Fruit fly (Drosophila melanogaster) whole organism, wandering third instar larva: ENCODE measurements around the gene pigeon.

ENCODE experiments used
- Abd-B ChIP-seq: fragments of >200 bp; optimal IDR thresholded peaks from 2 replicates; lab custom pipeline; 2017; ENCODE audit warnings: missing biosample characterization, missing genetic modification characterization
- CG32264 ChIP-seq: fragments of 200-800 bp; sonication (Bioruptor generic); optimal IDR thresholded peaks from 2 replicates; lab custom pipeline; 2016; ENCODE audit warnings: missing biosample characterization, missing genetic modification characterization
- CG9705 ChIP-seq: fragments of 200-800 bp; sonication (Bioruptor generic); optimal IDR thresholded peaks from 2 replicates; lab custom pipeline; 2018; ENCODE audit warnings: missing biosample characterization, mild to moderate bottlenecking, missing genetic modification characterization
- CrebA ChIP-seq: fragments of 200-800 bp; sonication (Bioruptor generic); optimal IDR thresholded peaks from 2 replicates; lab custom pipeline; 2016; ENCODE audit warnings: missing biosample characterization, mild to moderate bottlenecking, missing genetic modification characterization, borderline replicate concordance
- Dfd ChIP-seq: fragments of >200 bp; optimal IDR thresholded peaks from 2 replicates; lab custom pipeline; 2017; ENCODE audit warnings: missing biosample characterization, missing genetic modification characterization
- HLH106 ChIP-seq: fragments of 200-800 bp; optimal IDR thresholded peaks from 3 replicates; lab custom pipeline; 2019; ENCODE audit warnings: missing biosample characterization, mild to moderate bottlenecking, missing genetic modification characterization, moderate library complexity
- Hnf4 ChIP-seq: fragments of 200-800 bp; sonication (Bioruptor generic); optimal IDR thresholded peaks from 2 replicates; lab custom pipeline; 2016; ENCODE audit warnings: missing biosample characterization, mild to moderate bottlenecking, missing genetic modification characterization
- N ChIP-seq: fragments of >200 bp; optimal IDR thresholded peaks from 2 replicates; lab custom pipeline; 2018; ENCODE audit warnings: missing biosample characterization, missing external identifiers, missing genetic modification characterization
- OdsH ChIP-seq: fragments of 200-800 bp; sonication (Bioruptor generic); optimal IDR thresholded peaks from 2 replicates; lab custom pipeline; 2016; ENCODE audit warnings: missing biosample characterization, mild to moderate bottlenecking, missing genetic modification characterization
- Sp1 ChIP-seq: fragments of 200-800 bp; sonication (Bioruptor generic); optimal IDR thresholded peaks from 3 replicates; lab custom pipeline; 2019; ENCODE audit warnings: missing biosample characterization, mild to moderate bottlenecking, missing genetic modification characterization, moderate library complexity
- Vsx2 ChIP-seq: fragments of 200-300, 225-300 bp; sonication (Bioruptor generic); optimal IDR thresholded peaks from 2 replicates; lab custom pipeline; 2018; ENCODE audit warnings: missing biosample characterization, missing genetic modification characterization; ENCODE audit not compliant: partially characterized antibody
- br ChIP-seq: fragments of 200-800 bp; sonication (Bioruptor generic); optimal IDR thresholded peaks from 2 replicates; lab custom pipeline; 2016; ENCODE audit warnings: missing biosample characterization, missing genetic modification characterization
- brk ChIP-seq: fragments of 200-800 bp; sonication (Bioruptor generic); optimal IDR thresholded peaks from 2 replicates; lab custom pipeline; 2016; ENCODE audit warnings: missing biosample characterization, mild to moderate bottlenecking, missing genetic modification characterization
- dl ChIP-seq, 2 experiments: fragments of 175-275, 200-275 bp in 1 of 2; fragments of 200-275 bp in 1 of 2; sonication (Bioruptor generic); optimal IDR thresholded peaks; lab custom pipeline; 2018; ENCODE audit warnings: mild to moderate bottlenecking in 2 of 2, missing biosample characterization in 2 of 2, missing genetic modification characterization in 2 of 2, moderate library complexity in 2 of 2; ENCODE audit not compliant: partially characterized antibody in 2 of 2, insufficient read depth in 1 of 2
- dmrt93B ChIP-seq: fragments of 200-800 bp; sonication (Bioruptor generic); optimal IDR thresholded peaks from 2 replicates; lab custom pipeline; 2018; ENCODE audit warnings: missing biosample characterization, mild to moderate bottlenecking, missing genetic modification characterization
- ey ChIP-seq: fragments of 200-800 bp; sonication (Bioruptor generic); optimal IDR thresholded peaks from 2 replicates; lab custom pipeline; 2016; ENCODE audit warnings: missing biosample characterization, missing genetic modification characterization
- foxo ChIP-seq, 2 experiments: fragments of 200-800 bp; sonication (Bioruptor generic); optimal IDR thresholded peaks; 2 replicates in 1 of 2; 3 replicates in 1 of 2; lab custom pipeline; 2016 to 2017; ENCODE audit warnings: missing biosample characterization in 2 of 2, missing genetic modification characterization in 2 of 2
- fru ChIP-seq: fragments of 200-800 bp; sonication (Bioruptor generic); optimal IDR thresholded peaks from 3 replicates; lab custom pipeline; 2016; ENCODE audit warnings: missing biosample characterization, mild to moderate bottlenecking, missing genetic modification characterization
- h ChIP-seq: fragments of 200-800 bp; sonication (Bioruptor generic); optimal IDR thresholded peaks from 3 replicates; lab custom pipeline; 2016; ENCODE audit warnings: missing biosample characterization, mild to moderate bottlenecking, missing genetic modification characterization
- jim ChIP-seq: fragments of 175-275, 200-325 bp; sonication (Bioruptor generic); optimal IDR thresholded peaks from 2 replicates; lab custom pipeline; 2016; ENCODE audit warnings: missing biosample characterization, mild to moderate bottlenecking, missing genetic modification characterization
- lola ChIP-seq: fragments of >200 bp; optimal IDR thresholded peaks from 2 replicates; lab custom pipeline; 2017; ENCODE audit warnings: missing biosample characterization, missing genetic modification characterization
- pan ChIP-seq: fragments of >200 bp; optimal IDR thresholded peaks from 2 replicates; lab custom pipeline; 2017
- psq ChIP-seq: fragments of 200-800 bp; sonication (Bioruptor generic); optimal IDR thresholded peaks from 3 replicates; lab custom pipeline; 2017; ENCODE audit warnings: missing biosample characterization, mild to moderate bottlenecking, missing genetic modification characterization, moderate library complexity
- rgr ChIP-seq: fragments of 200-800 bp; sonication (Bioruptor generic); optimal IDR thresholded peaks from 3 replicates; lab custom pipeline; 2016; ENCODE audit warnings: missing biosample characterization, mild to moderate bottlenecking, missing genetic modification characterization
- sv ChIP-seq: fragments of 200-800 bp; sonication (Bioruptor generic); optimal IDR thresholded peaks from 3 replicates; lab custom pipeline; 2016; ENCODE audit warnings: missing biosample characterization, missing genetic modification characterization
- tai ChIP-seq: sonication (Bioruptor generic); optimal IDR thresholded peaks from 2 replicates; lab custom pipeline; 2016; ENCODE audit warnings: missing biosample characterization, missing genetic modification characterization
- usp ChIP-seq: fragments of >200 bp; optimal IDR thresholded peaks from 2 replicates; lab custom pipeline; 2017; ENCODE audit warnings: missing biosample characterization, missing genetic modification characterization
- woc ChIP-seq: sonication (Bioruptor generic); optimal IDR thresholded peaks from 2 replicates; lab custom pipeline; 2016; ENCODE audit warnings: missing biosample characterization, mild to moderate bottlenecking, missing genetic modification characterization

pigeon gene

DNA sequence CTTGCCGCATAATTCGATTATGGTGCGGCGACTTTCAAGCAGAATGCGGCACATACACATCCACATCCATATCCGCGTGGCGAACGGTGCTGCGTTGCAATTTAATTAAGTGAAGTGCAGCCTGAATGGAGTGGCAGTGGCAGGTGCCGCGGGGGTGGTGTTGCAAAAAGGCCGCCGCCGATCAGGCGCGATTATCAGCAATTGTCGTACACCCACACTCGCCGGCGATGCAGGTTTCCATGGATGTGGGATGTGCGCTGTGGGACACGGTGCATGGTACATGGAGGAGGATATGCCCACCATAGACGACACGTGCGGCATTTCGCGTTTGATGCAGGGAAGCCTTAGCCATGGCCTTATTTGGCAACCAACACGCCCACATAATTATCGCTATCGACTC, 41.8 kb downstream of the pigeon start:
- no peak for TF ChIP-seq woc (GFP tag; lab: Kevin White, UChicago)
- TF ChIP-seq brk (GFP tag; lab: Kevin White, UChicago): no peak

DNA sequence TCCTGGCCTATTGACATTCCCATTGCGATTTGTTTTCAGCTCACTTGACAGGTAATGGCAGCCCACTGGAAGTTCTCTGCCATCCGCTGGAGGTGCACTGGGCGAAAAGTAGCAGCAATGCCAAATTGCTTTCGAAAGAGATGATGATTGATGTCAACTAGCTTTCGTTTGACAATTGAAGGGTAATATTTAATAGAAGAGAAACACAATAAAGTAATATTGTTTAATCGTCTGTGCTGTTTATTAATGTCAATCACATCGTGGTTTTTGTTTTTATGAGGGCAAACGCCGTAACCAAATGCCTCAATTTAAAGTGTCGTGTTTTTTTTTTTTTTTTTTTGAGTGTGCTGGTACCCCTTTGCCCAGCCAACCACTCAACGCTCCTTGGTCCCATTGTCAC, 43.2 kb downstream of the pigeon start:
- peak; percentile 6 for TF ChIP-seq HLH106 (tag; lab: Kevin White, UChicago)
- no peak for TF ChIP-seq Sp1
- peak in 1 of 2 experiments; percentile 22 for TF ChIP-seq foxo (GFP tag; optimal IDR thresholded peaks at IDR 0.05; lab: Kevin White, UChicago)
- peak; percentile 25 for TF ChIP-seq fru (GFP tag; lab: Kevin White, UChicago)
- no peak for TF ChIP-seq N (GFP tag; lab: Kevin White, UChicago)
- peak; percentile 36 for TF ChIP-seq ey (GFP tag; lab: Kevin White, UChicago)
- TF ChIP-seq sv: no peak
- no peak for TF ChIP-seq usp (GFP tag; lab: Kevin White, UChicago)
- TF ChIP-seq Hnf4 (GFP tag; lab: Kevin White, UChicago): no peak
- TF ChIP-seq psq (GFP tag; lab: Kevin White, UChicago): peak; percentile 22
- peak; percentile 20 for TF ChIP-seq br
- peak; percentile 17 for TF ChIP-seq OdsH
- peak; percentile 15 for TF ChIP-seq h (GFP tag; lab: Kevin White, UChicago)
- no peak for TF ChIP-seq Vsx2 (GFP tag; lab: Kevin White, UChicago)
- no peak for TF ChIP-seq CG32264 (GFP tag; lab: Kevin White, UChicago)

DNA sequence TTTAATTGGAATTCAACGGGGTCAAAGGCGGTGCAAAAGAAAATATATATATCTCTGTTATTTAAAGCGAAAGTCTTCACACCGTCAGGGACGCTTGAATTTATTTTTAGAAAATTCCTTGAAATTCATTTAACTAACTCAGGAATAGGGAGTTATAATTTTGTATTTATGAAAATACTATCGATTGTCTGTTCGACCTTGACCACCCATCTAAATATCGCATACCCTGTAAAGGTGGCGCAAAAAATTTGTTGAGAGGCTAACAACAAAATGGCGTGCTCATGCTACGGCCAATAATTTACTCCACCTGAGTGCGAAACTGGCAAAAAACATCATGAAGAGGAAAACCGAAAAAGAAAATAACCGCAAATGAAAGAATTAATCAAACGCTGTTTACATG, 44.7 kb downstream of the pigeon start:
- TF ChIP-seq h (GFP tag; lab: Kevin White, UChicago) (peak; percentile 32), dl (GFP tag; optimal IDR thresholded peaks at IDR 0.05; lab: Kevin White, UChicago; ENCODE audit: insufficient read depth in 1 of 2, partially characterized antibody in 2 of 2) (no peak), foxo (GFP tag; optimal IDR thresholded peaks at IDR 0.05; lab: Kevin White, UChicago) (peak in 1 of 2 experiments; percentile 8), CG9705 (GFP tag; lab: Kevin White, UChicago) (no peak), OdsH (peak; percentile 23), ey (GFP tag; lab: Kevin White, UChicago) (peak; percentile 13), woc (GFP tag; lab: Kevin White, UChicago) (peak; percentile 40), Vsx2 (GFP tag; lab: Kevin White, UChicago) (no peak), HLH106 (tag; lab: Kevin White, UChicago) (peak; percentile 19), fru (GFP tag; lab: Kevin White, UChicago) (peak; percentile 15), psq (GFP tag; lab: Kevin White, UChicago) (peak; percentile 16)

DNA sequence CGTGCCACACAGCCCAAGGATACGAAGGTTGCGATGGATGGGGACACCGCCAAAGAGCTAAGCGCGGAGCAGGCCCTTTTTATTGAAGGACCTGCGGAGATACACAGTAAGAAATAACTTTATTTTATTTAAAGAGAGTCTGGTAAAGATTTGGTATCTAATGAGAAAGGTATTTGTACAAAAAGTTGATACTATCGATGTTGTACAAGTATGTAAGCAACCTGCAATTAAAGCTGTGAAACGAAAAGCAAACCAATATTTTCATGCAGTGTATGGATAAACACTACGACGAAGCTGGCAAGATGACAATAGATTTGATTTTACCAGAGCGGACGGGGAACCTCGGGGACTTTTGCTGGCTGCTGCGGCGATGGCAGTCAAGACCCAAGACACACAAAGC, 47.5 kb downstream of the pigeon start:
- TF ChIP-seq foxo (GFP tag; optimal IDR thresholded peaks at IDR 0.05; lab: Kevin White, UChicago): peak in 1 of 2 experiments; percentile 3
- TF ChIP-seq ey (GFP tag; lab: Kevin White, UChicago): no peak

DNA sequence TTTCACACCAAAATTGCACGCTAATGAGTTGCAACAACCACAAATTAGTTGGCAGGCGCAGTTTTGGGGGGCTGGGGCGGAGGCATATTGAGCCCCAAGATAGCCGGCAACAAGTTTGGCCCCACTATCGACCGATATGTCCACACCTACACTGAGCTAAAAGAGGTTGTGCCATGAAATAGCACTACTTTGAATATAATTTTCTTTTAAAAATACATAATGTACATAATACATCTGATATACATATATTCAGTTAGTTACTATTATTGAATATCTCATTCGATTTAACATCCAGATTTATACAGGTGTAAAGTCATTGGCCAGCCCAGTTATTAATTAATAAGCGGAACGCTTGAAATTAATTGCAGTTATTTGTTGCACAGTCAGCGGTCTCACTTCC, 49.3 kb downstream of the pigeon start:
- no peak for TF ChIP-seq Sp1
- TF ChIP-seq foxo (GFP tag; optimal IDR thresholded peaks at IDR 0.05; lab: Kevin White, UChicago): no peak
- TF ChIP-seq rgr (GFP tag; lab: Kevin White, UChicago): no peak
- no peak for TF ChIP-seq OdsH
- no peak for TF ChIP-seq woc (GFP tag; lab: Kevin White, UChicago)
- no peak for TF ChIP-seq jim
- no peak for TF ChIP-seq sv
- TF ChIP-seq dmrt93B: no peak
- no peak for TF ChIP-seq HLH106 (tag; lab: Kevin White, UChicago)
- TF ChIP-seq CrebA (GFP tag; lab: Kevin White, UChicago): no peak
- TF ChIP-seq CG32264 (GFP tag; lab: Kevin White, UChicago): no peak

DNA sequence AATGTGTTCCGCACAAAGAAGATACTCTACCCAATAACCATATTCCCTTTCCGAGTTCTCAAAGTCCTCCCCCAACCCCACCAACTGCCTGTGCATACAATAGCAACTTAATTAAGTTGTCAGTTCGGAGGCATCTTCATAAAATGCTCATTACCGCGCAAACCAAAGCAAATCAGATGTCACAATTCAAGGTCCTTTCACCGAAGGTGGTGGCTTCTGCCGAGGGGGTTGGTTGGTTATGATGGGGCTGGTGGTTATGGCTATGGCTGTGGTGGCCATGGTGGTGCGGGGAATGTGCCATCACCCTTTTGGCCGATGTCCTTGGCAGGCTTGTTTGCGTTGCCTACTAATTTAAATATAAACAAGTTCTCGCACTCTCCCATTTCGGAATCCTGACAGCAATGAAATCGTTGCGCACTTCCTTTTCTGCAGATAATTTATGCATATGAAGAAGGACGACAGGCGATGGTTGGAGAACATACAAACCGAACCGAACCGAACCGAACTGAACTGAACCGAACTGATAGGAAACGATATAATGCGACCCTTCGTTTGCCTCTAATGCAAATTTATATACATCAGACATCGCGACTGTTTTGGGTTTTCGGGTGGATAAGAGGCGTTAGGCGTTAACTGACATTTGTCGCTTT, 49.9 kb downstream of the pigeon start:
- TF ChIP-seq foxo (GFP tag; optimal IDR thresholded peaks at IDR 0.05; lab: Kevin White, UChicago): no peak
- TF ChIP-seq N (GFP tag; lab: Kevin White, UChicago): no peak
- no peak for TF ChIP-seq brk (GFP tag; lab: Kevin White, UChicago)
- TF ChIP-seq CG32264 (GFP tag; lab: Kevin White, UChicago): no peak
- TF ChIP-seq pan (lab: Kevin White, UChicago): no peak
- no peak for TF ChIP-seq lola
- no peak for TF ChIP-seq tai
- TF ChIP-seq fru (GFP tag; lab: Kevin White, UChicago): no peak
- TF ChIP-seq CG9705 (GFP tag; lab: Kevin White, UChicago): no peak
- no peak for TF ChIP-seq dmrt93B
- no peak for TF ChIP-seq Dfd
- no peak for TF ChIP-seq Abd-B
